Fruit fly (Drosophila melanogaster): ENCODE data around the gene CG4572.

Gene CG4572

dm6 chr3R:19905932-19906439 lies 41.8 kb upstream of the CG4572 start:
- TF ChIP-seq CG9705 (GFP tag; optimal IDR thresholded peaks at IDR 0.05) (peak; percentile 52), rgr (GFP tag; optimal IDR thresholded peaks at IDR 0.05) (peak; percentile 96), sv (GFP tag; optimal IDR thresholded peaks at IDR 0.05) (peak; percentile 68), GATAd (GFP tag; optimal IDR thresholded peaks at IDR 0.05) (peak; percentile 45), sage (GFP tag; optimal IDR thresholded peaks at IDR 0.05) (peak; percentile 55), Mio (GFP tag; optimal IDR thresholded peaks at IDR 0.05) (peak; percentile 78), CrebA (GFP tag; optimal IDR thresholded peaks at IDR 0.05; ENCODE audit: borderline replicate concordance) (no peak), jim (GFP tag; optimal IDR thresholded peaks at IDR 0.05) (peak; percentile 10), woc (GFP tag; optimal IDR thresholded peaks at IDR 0.05) (peak; percentile 75), fru (GFP tag; optimal IDR thresholded peaks at IDR 0.05) (peak; percentile 95), Hr78 (GFP tag; optimal IDR thresholded peaks at IDR 0.05) (no peak), ey (GFP tag; optimal IDR thresholded peaks at IDR 0.05) (peak; percentile 96), foxo (GFP tag; optimal IDR thresholded peaks at IDR 0.05) (peak; percentile 6 to 94), dsf (GFP tag; optimal IDR thresholded peaks at IDR 0.05; ENCODE audit: borderline replicate concordance) (peak; percentile 56), h (GFP tag; optimal IDR thresholded peaks at IDR 0.05) (peak; percentile 95), Vsx2 (GFP tag; optimal IDR thresholded peaks at IDR 0.05; ENCODE audit: partially characterized antibody) (no peak), CG32264 (GFP tag; optimal IDR thresholded peaks at IDR 0.05) (peak; percentile 66), Hnf4 (GFP tag; optimal IDR thresholded peaks at IDR 0.05) (peak; percentile 92), Dif (GFP tag; optimal IDR thresholded peaks at IDR 0.05; ENCODE audit: partially characterized antibody) (peak; percentile 42), psq (GFP tag; optimal IDR thresholded peaks at IDR 0.05) (peak; percentile 86), Dfd (GFP tag; optimal IDR thresholded peaks at IDR 0.05) (no peak), HLH106 (tag; optimal IDR thresholded peaks at IDR 0.05) (peak; percentile 89), dl (GFP tag; optimal IDR thresholded peaks at IDR 0.05; ENCODE audit: insufficient read depth in 1 of 2, partially characterized antibody in 2 of 2) (no peak), brk (GFP tag; optimal IDR thresholded peaks at IDR 0.05) (no peak), OdsH (GFP tag; optimal IDR thresholded peaks at IDR 0.05) (peak; percentile 95), br (GFP tag; optimal IDR thresholded peaks at IDR 0.05) (peak; percentile 95), Sp1 (GFP tag; optimal IDR thresholded peaks at IDR 0.05) (peak; percentile 86), pan (optimal IDR thresholded peaks at IDR 0.05) (no peak), Jra (GFP tag; optimal IDR thresholded peaks at IDR 0.05) (peak; percentile 92), Hr83 (GFP tag; optimal IDR thresholded peaks at IDR 0.05; ENCODE audit: poor library complexity, severe bottlenecking) (peak; percentile 81), dmrt93B (GFP tag; optimal IDR thresholded peaks at IDR 0.05) (peak; percentile 83), tai (GFP tag; optimal IDR thresholded peaks at IDR 0.05) (peak; percentile 89), Rel (GFP tag; optimal IDR thresholded peaks at IDR 0.05) (peak; percentile 33), Rel (tag; optimal IDR thresholded peaks at IDR 0.05) (peak; percentile 87), N (GFP tag; optimal IDR thresholded peaks at IDR 0.05) (no peak)

dm6 chr3R:19904865-19905373 lies 40.7 kb upstream of the CG4572 start, which contains the start of the genes Surf6 and RhoGAP92B:
TSS of gene Surf6 (minus strand) at chr3R:19904868.
TSS of gene RhoGAP92B (plus strand) at chr3R:19905164.
- TF ChIP-seq rgr (GFP tag; optimal IDR thresholded peaks at IDR 0.05) (peak; percentile 56), ey (GFP tag; optimal IDR thresholded peaks at IDR 0.05) (peak; percentile 59), jim (GFP tag; optimal IDR thresholded peaks at IDR 0.05) (no peak), dl (GFP tag; optimal IDR thresholded peaks at IDR 0.05; ENCODE audit: insufficient read depth in 1 of 2, partially characterized antibody in 2 of 2) (no peak), Abd-B (GFP tag; optimal IDR thresholded peaks at IDR 0.05) (no peak), Vsx2 (GFP tag; optimal IDR thresholded peaks at IDR 0.05; ENCODE audit: partially characterized antibody) (no peak), woc (GFP tag; optimal IDR thresholded peaks at IDR 0.05) (peak; percentile 40), Jra (GFP tag; optimal IDR thresholded peaks at IDR 0.05) (peak; percentile 73), Hr83 (GFP tag; optimal IDR thresholded peaks at IDR 0.05; ENCODE audit: poor library complexity, severe bottlenecking) (peak; percentile 74), sage (GFP tag; optimal IDR thresholded peaks at IDR 0.05) (no peak), lola (GFP tag; optimal IDR thresholded peaks at IDR 0.05) (no peak), foxo (GFP tag; optimal IDR thresholded peaks at IDR 0.05) (peak in 1 of 2 experiments; percentile 68), tai (GFP tag; optimal IDR thresholded peaks at IDR 0.05) (no peak), CG32264 (GFP tag; optimal IDR thresholded peaks at IDR 0.05) (no peak), h (GFP tag; optimal IDR thresholded peaks at IDR 0.05) (peak; percentile 81), Sp1 (GFP tag; optimal IDR thresholded peaks at IDR 0.05) (peak; percentile 65), OdsH (GFP tag; optimal IDR thresholded peaks at IDR 0.05) (peak; percentile 37), Myc (optimal IDR thresholded peaks at IDR 0.05) (peak; percentile 49), br (GFP tag; optimal IDR thresholded peaks at IDR 0.05) (peak; percentile 72), Rel (GFP tag; optimal IDR thresholded peaks at IDR 0.05) (no peak), Rel (tag; optimal IDR thresholded peaks at IDR 0.05) (peak; percentile 93), dmrt93B (GFP tag; optimal IDR thresholded peaks at IDR 0.05) (no peak), CG9705 (GFP tag; optimal IDR thresholded peaks at IDR 0.05) (peak; percentile 48), Dif (GFP tag; optimal IDR thresholded peaks at IDR 0.05; ENCODE audit: partially characterized antibody) (no peak), Mio (GFP tag; optimal IDR thresholded peaks at IDR 0.05) (no peak), HLH106 (tag; optimal IDR thresholded peaks at IDR 0.05) (peak; percentile 49), psq (GFP tag; optimal IDR thresholded peaks at IDR 0.05) (peak; percentile 35), N (GFP tag; optimal IDR thresholded peaks at IDR 0.05) (no peak), dsf (GFP tag; optimal IDR thresholded peaks at IDR 0.05; ENCODE audit: borderline replicate concordance) (peak; percentile 8), brk (GFP tag; optimal IDR thresholded peaks at IDR 0.05) (no peak), CrebA (GFP tag; optimal IDR thresholded peaks at IDR 0.05; ENCODE audit: borderline replicate concordance) (no peak), Dfd (GFP tag; optimal IDR thresholded peaks at IDR 0.05) (no peak), Hr78 (GFP tag; optimal IDR thresholded peaks at IDR 0.05) (no peak), GATAd (GFP tag; optimal IDR thresholded peaks at IDR 0.05) (no peak), sv (GFP tag; optimal IDR thresholded peaks at IDR 0.05) (peak; percentile 56), usp (GFP tag; optimal IDR thresholded peaks at IDR 0.05) (no peak), pan (optimal IDR thresholded peaks at IDR 0.05) (no peak), fru (GFP tag; optimal IDR thresholded peaks at IDR 0.05) (peak; percentile 62), Hnf4 (GFP tag; optimal IDR thresholded peaks at IDR 0.05) (peak; percentile 39)

Data from whole organism, wandering third instar larva.